Worm (Caenorhabditis elegans) whole organism, L3 larva: ENCODE measurements around the gene R160.5.

Source experiments
- ama-1 ChIP-seq: fragments of 150-350 bp; optimal IDR thresholded peaks from 2 replicates; lab custom pipeline; 2018
- lin-15B ChIP-seq: fragments of 150-350 bp; optimal IDR thresholded peaks from 2 replicates; lab custom pipeline; 2014; ENCODE audit warnings: missing biosample characterization, missing genetic modification characterization
- lin-39 ChIP-seq: fragments of 150-350 bp; optimal IDR thresholded peaks from 2 replicates; lab custom pipeline; 2018; ENCODE audit warnings: missing biosample characterization, missing genetic modification reagents, missing genetic modification characterization
- lsy-12 ChIP-seq: sonication (generic microtip); optimal IDR thresholded peaks from 2 replicates; lab custom pipeline; 2016; ENCODE audit warnings: mild to moderate bottlenecking, missing genetic modification characterization, missing compliant biosample characterization
- mdl-1 ChIP-seq: fragments of 150-350 bp; optimal IDR thresholded peaks from 2 replicates; lab custom pipeline; 2014; ENCODE audit warnings: missing biosample characterization, missing genetic modification characterization
- nhr-11 ChIP-seq: fragments of 150-350 bp; optimal IDR thresholded peaks from 2 replicates; lab custom pipeline; 2014; ENCODE audit warnings: missing biosample characterization, missing genetic modification characterization
- nhr-12 ChIP-seq: fragments of 150-350 bp; optimal IDR thresholded peaks from 2 replicates; lab custom pipeline; 2014; ENCODE audit warnings: missing biosample characterization, missing genetic modification characterization
- nhr-28 ChIP-seq: fragments of 150-350 bp; optimal IDR thresholded peaks from 2 replicates; lab custom pipeline; 2014; ENCODE audit warnings: missing biosample characterization, missing genetic modification characterization
- unc-62 ChIP-seq: fragments of 150-350 bp; sonication (generic microtip); optimal IDR thresholded peaks from 4 replicates; lab custom pipeline; 2014; ENCODE audit warnings: missing biosample characterization, missing genetic modification reagents, missing genetic modification characterization
- zag-1 ChIP-seq: fragments of 150-350 bp; optimal IDR thresholded peaks from 2 replicates; lab custom pipeline; 2014; ENCODE audit warnings: missing biosample characterization, missing genetic modification characterization
- ztf-11 ChIP-seq: fragments of 150-350 bp; optimal IDR thresholded peaks from 2 replicates; lab custom pipeline; 2014; ENCODE audit warnings: missing biosample characterization, missing genetic modification characterization

DNA sequence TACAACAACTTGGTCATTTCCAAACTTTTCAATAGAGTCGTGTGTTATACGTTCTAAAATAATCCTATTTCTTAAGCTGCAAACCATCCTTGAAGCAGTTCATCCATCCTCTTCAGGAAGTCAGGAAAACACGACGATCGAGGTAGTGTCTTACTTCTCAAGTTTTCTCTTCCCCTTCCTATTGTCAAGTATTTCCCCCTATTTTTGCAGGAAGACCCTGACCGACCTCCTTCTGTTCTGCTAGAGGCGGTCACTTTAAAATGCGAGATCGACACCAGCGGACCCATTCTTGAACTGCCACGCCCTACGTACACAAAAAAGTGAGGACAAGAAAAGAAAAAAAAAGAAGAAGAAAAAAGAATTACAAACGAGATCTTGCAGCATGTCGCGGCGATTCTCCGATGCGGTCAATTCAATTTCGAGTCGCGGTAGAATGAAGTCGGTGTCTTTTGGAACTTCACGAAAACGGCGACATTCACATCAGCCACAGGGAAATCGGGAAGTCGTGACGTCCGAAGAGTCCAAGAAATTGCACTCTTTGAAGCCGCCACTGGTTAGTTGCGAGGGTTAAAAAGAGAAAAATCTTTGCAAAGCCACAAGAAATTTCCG lies 47.7 kb downstream of the R160.5 start:
- TF ChIP-seq nhr-28 (tag; lab: Kevin White, UChicago) (no peak), ama-1 (lab: Kevin White, UChicago) (no peak), zag-1 (tag; lab: Kevin White, UChicago) (no peak), lsy-12 (no peak), ztf-11 (no peak), lin-15B (no peak), nhr-12 (tag; lab: Kevin White, UChicago) (no peak), lin-39 (tag; lab: Kevin White, UChicago) (no peak), unc-62 (no peak), nhr-11 (tag; lab: Kevin White, UChicago) (no peak), mdl-1 (no peak)
